Worm (Caenorhabditis elegans): ENCODE measurements around the gene Y105C5A.15.
A peak's percentile ranks its signal among the peaks of the same experiment; 100 is the strongest.
"Not testable (repeated sequence)": the region's sequence is repeated elsewhere in the genome, so short reads cannot be mapped to it uniquely, and the experiment has no call there.

Y105C5A.15 gene

DNA sequence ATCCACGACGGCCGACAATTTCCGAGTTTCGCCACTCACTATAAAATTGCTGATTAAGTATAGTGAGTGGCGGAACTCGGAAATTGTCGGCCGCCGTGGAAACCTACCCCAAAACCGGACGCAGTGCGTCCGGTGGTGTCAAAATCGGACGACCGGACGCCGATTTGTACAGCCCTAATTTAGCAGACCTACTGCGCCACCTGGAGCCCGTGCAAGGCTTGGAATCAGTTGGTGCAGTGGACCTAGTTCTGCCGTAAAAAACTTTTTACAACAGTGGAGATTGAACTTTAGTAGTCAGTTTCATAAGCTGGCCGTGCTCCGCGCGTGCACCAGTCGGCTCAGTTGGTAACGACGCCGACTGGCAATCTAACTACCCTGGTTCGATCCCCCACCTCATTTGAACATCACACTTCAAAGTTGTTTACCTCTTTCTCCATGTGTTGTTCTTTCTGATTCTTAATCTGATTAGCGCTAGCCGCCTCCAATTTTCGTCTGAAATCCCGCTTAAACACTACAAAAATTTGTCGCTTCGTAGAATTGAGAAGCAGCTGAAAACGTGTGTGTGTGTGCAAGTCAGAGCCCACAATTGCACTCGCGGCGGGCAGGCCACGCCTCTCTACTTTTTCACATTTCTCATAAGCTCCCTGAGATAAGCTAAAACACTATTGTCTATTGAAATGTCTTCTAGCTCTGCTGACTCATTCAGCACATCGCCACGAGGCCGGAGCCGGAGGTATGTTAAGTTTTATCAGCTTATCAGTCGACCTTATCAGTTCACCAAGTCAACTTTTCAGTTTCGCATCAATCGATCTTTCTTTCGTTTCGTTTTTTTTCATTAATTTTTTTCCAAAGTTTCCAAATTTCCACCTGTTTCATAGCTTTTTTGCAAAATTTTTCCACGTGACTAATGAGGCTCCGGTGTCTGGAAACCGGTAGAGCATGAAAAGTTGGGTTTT, at the start of gene Y105C5A.15:
Y105C5A.15 (plus strand) TSS at position 678 of the 956 bp plus-strand sequence.
- TF ChIP-seq B0310.2 (tag; optimal IDR thresholded peaks at IDR 0.05): no peak
- TF ChIP-seq hmbx-1 (tag; optimal IDR thresholded peaks at IDR 0.05): no peak
- no peak for TF ChIP-seq tbx-37 (GFP tag; conservative IDR thresholded peaks at IDR 0.05)
- no peak for TF ChIP-seq aly-1 (tag; optimal IDR thresholded peaks at IDR 0.05)
- no peak for TF ChIP-seq pes-1 (GFP tag; IDR thresholded peaks at IDR 0.05)
- TF ChIP-seq scrt-1 (GFP tag; IDR thresholded peaks at IDR 0.05): no peak
- no peak for TF ChIP-seq ama-1 (optimal IDR thresholded peaks at IDR 0.05)
- no peak for TF ChIP-seq tra-4 (tag; optimal IDR thresholded peaks at IDR 0.05)
- TF ChIP-seq F13C5.2 (tag; optimal IDR thresholded peaks at IDR 0.05): no peak
- TF ChIP-seq flt-1 (GFP tag; IDR thresholded peaks at IDR 0.05): no peak
- no peak for TF ChIP-seq hmg-4 (GFP tag; optimal IDR thresholded peaks at IDR 0.05)
- TF ChIP-seq hnd-1 (tag; optimal IDR thresholded peaks at IDR 0.05): no peak
- no peak for TF ChIP-seq tbx-11 (GFP tag; IDR thresholded peaks at IDR 0.05)

DNA sequence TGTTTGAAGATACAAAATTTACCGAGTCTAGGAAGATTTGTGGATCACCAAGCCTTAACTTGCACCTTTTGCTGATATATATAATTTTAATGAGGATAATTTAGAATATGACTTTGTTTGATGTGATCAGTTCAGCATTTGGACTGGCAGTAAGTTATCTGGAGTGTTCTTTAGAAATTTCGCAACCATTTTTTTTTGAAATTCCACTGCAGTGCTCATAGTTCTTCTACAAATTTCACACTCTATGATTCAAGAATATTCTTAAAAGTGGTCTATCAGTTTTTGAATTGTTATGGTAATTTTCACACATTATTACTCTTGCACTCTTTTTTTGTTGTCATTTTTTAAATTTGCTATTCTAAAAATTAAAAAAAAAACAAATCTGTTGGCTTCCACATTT, 49.8 kb upstream of the Y105C5A.15 start:
- no peak for TF ChIP-seq pes-1 (GFP tag; IDR thresholded peaks at IDR 0.05)
- no peak for TF ChIP-seq hmg-4 (GFP tag; optimal IDR thresholded peaks at IDR 0.05)
- TF ChIP-seq sea-1 (GFP tag; conservative IDR thresholded peaks at IDR 0.05): no peak
- TF ChIP-seq ceh-36 (tag; optimal IDR thresholded peaks at IDR 0.05): no peak
- no peak for TF ChIP-seq ets-7 (tag; optimal IDR thresholded peaks at IDR 0.05)
- no peak for TF ChIP-seq B0310.2 (tag; optimal IDR thresholded peaks at IDR 0.05)
- no peak for TF ChIP-seq hmbx-1 (tag; optimal IDR thresholded peaks at IDR 0.05)
- no peak for TF ChIP-seq ama-1 (optimal IDR thresholded peaks at IDR 0.05)
- no peak for TF ChIP-seq flt-1 (GFP tag; IDR thresholded peaks at IDR 0.05)
- TF ChIP-seq tbx-11 (GFP tag; IDR thresholded peaks at IDR 0.05): no peak
- no peak for TF ChIP-seq tra-4 (tag; optimal IDR thresholded peaks at IDR 0.05)
- no peak for TF ChIP-seq F13C5.2 (tag; optimal IDR thresholded peaks at IDR 0.05)

DNA sequence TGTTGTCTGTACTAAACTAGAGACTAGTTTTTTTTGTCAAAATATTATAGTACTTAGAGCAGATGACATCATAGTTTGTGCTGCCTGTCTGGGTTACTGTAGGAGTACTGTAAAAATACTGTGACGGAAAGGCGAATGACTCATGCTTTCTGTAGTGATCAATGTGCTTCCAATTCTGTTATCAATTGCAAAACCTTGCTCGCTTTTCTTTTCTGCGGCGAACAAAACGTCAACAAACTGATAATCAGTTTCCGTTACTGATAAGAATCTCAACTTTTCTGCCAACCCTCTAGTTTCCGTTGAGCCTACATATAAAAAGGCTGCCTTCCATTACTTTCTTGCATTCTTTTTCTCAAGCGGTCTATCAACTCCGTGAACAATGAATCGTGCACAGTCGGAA, 48.1 kb upstream of the Y105C5A.15 start, which contains the start of gene Y105C5A.13:
Y105C5A.13 (plus strand) TSS at position 380 of the 400 bp plus-strand sequence.
- TF ChIP-seq hmbx-1 (tag; optimal IDR thresholded peaks at IDR 0.05): no peak
- TF ChIP-seq scrt-1 (GFP tag; IDR thresholded peaks at IDR 0.05): no peak
- TF ChIP-seq tbx-37 (GFP tag; conservative IDR thresholded peaks at IDR 0.05): no peak
- TF ChIP-seq ceh-36 (tag; optimal IDR thresholded peaks at IDR 0.05): no peak
- no peak for TF ChIP-seq F13C5.2 (tag; optimal IDR thresholded peaks at IDR 0.05)
- TF ChIP-seq ets-7 (tag; optimal IDR thresholded peaks at IDR 0.05): no peak
- no peak for TF ChIP-seq sea-1 (GFP tag; conservative IDR thresholded peaks at IDR 0.05)
- no peak for TF ChIP-seq tra-4 (tag; optimal IDR thresholded peaks at IDR 0.05)
- no peak for TF ChIP-seq pes-1 (GFP tag; IDR thresholded peaks at IDR 0.05)
- TF ChIP-seq B0310.2 (tag; optimal IDR thresholded peaks at IDR 0.05): no peak
- TF ChIP-seq hnd-1 (tag; optimal IDR thresholded peaks at IDR 0.05): no peak
- TF ChIP-seq tbx-11 (GFP tag; IDR thresholded peaks at IDR 0.05): no peak
- no peak for TF ChIP-seq ama-1 (optimal IDR thresholded peaks at IDR 0.05)
- TF ChIP-seq aly-1 (tag; optimal IDR thresholded peaks at IDR 0.05): no peak
- no peak for TF ChIP-seq ceh-13 (GFP tag; optimal IDR thresholded peaks at IDR 0.05)
- TF ChIP-seq hmg-4 (GFP tag; optimal IDR thresholded peaks at IDR 0.05): no peak

DNA sequence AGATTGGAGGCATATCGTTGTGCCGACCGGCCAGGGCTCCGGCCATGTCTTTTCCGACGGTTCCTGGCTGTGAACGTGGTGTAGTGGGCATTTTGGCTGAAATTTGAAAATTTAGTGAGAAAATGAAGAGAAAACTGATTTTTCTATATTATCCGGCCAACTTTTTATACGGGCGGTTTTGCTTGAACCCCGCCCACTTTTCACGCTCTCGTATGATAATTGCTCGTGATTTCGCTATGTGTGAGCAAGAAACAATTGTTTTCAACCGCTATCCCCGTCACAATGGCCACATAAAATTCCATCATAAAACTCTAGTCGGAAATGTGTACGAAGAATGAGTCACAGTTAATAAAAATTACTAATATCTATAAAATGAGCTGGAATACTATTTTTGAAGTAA, 47.3 kb upstream of the Y105C5A.15 start, which contains the start of gene Y105C5A.12:
Y105C5A.12 (minus strand) TSS at position 101 of the 400 bp plus-strand sequence.
- not testable (repeated sequence) for TF ChIP-seq scrt-1 (GFP tag; IDR thresholded peaks at IDR 0.05); ets-7 (tag; optimal IDR thresholded peaks at IDR 0.05); tbx-37 (GFP tag; conservative IDR thresholded peaks at IDR 0.05)

DNA sequence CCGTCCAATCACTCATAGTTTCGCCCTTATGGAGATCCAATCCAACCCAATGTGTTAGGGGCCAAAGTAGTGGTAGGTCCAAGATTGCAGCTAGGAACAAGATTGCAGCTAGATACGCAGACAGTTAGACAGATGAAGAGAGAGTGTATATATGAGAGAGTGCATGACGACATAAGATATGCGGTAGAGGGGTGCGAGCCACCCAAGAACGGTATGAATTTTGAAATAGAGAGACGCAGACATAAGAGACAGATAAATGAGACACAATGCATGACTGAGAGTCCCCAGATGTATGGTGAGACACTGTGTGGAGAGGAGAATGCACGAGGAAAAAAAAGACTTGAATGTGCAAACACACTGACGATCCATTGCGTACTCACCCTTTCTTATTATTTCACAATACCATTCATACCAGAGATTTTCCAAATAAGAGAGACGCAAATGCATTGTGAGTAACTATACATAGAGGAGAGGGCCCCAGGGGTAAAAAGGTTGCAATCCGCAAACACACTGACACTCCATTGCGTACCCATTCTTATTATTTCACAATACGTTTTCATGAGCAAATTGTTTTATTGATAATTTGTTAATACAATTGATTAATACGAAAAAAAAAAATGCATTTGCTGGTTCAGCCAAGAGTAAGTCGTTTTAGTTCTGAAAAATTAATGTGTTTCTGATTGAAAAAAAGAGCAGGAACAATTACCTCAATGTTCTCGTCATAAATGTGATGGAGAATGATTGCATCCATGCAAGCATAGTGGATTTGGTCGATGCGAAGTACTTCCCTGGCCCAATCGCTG, 42.4 kb upstream of the Y105C5A.15 start, which contains the start of the genes Y105C5A.1268 and Y105C5A.1272:
Y105C5A.1268 (minus strand) TSS at position 51 of the 803 bp plus-strand sequence.
Y105C5A.1272 (plus strand) TSS at position 575 of the 803 bp plus-strand sequence.
- TF ChIP-seq hmg-4 (GFP tag; optimal IDR thresholded peaks at IDR 0.05): peak; percentile 62
- TF ChIP-seq F13C5.2 (tag; optimal IDR thresholded peaks at IDR 0.05): peak; percentile 51

DNA sequence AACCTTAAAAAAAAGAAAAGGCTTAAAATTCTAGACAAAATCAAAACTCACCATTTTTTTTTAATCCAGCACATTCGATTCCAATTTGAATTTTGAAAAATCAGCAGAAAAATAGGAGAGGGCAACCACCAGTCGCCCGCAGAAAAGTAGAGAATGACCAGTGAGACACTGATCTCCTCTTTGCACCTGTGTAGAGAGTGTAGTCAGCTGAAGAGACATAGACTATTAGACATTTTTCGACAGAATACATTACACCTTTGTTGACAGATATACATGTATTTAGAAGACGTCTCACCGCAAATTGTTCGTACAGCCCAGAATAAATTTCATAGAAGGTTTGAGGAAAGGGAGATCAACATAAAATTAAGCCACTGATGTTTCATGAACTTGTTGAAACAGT, 40.8 kb upstream of the Y105C5A.15 start:
- no peak for TF ChIP-seq F13C5.2 (tag; optimal IDR thresholded peaks at IDR 0.05)
- no peak for TF ChIP-seq aly-1 (tag; optimal IDR thresholded peaks at IDR 0.05)
- TF ChIP-seq tbx-11 (GFP tag; IDR thresholded peaks at IDR 0.05): no peak
- TF ChIP-seq pes-1 (GFP tag; IDR thresholded peaks at IDR 0.05): no peak
- TF ChIP-seq ama-1 (optimal IDR thresholded peaks at IDR 0.05): no peak
- no peak for TF ChIP-seq tbx-37 (GFP tag; conservative IDR thresholded peaks at IDR 0.05)
- TF ChIP-seq hmbx-1 (tag; optimal IDR thresholded peaks at IDR 0.05): no peak
- no peak for TF ChIP-seq scrt-1 (GFP tag; IDR thresholded peaks at IDR 0.05)

DNA sequence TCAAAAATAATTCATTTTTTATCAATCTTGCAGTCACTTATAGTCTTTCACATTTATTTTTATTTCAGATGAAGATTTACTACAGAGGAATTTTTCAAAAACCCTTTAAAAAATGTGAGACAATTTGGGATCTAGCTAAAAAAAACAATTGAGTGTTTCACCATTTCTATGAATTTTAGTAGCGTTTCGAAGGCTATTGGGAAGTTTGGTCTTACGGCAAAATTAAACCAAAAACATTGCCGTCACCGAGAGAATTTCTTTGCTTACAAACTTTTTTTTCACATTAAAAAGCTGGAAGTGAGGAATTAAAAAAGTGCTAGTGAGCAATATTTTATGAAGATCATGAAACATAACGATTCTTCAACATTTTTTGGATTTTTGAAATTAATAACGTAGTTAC, 30.6 kb upstream of the Y105C5A.15 start:
- no peak for TF ChIP-seq ceh-13 (GFP tag; optimal IDR thresholded peaks at IDR 0.05)

Data from whole organism, early embryonic.